Worm (Caenorhabditis elegans): ENCODE data around the gene par-3.

par-3 gene

ce11 chrIII:5705228-5705888, 41.3 kb downstream of the par-3 start, which contains the start of gene swp-1 (continued):
- TF ChIP-seq Y53G8AR.9 (GFP tag; conservative IDR thresholded peaks at IDR 0.05) (peak; percentile 68; the same call in 1 of the 2 replicates), tbx-9 (tag; optimal IDR thresholded peaks at IDR 0.05; ENCODE audit: borderline replicate concordance) (no peak), hsf-1 (GFP tag; IDR thresholded peaks at IDR 0.05) (peak; percentile 60), C17E4.6 (GFP tag; IDR thresholded peaks at IDR 0.05) (0 out of 2 replicates have a peak, but pooled peaks have one; percentile 45), dpl-1 (GFP tag; optimal IDR thresholded peaks at IDR 0.05) (no peak), snpc-1.1 (tag; optimal IDR thresholded peaks at IDR 0.05; ENCODE audit: insufficient read depth) (peak; percentile 57), ztf-18 (tag; optimal IDR thresholded peaks at IDR 0.05) (peak; percentile 21), bed-2 (GFP tag; IDR thresholded peaks at IDR 0.05) (no peak), tbp1 (GFP tag; optimal IDR thresholded peaks at IDR 0.05) (peak; percentile 28), xnd-1 (tag; optimal IDR thresholded peaks at IDR 0.05) (peak; percentile 34), madf-6 (GFP tag; IDR thresholded peaks at IDR 0.05) (peak; percentile 78), unc-130 (GFP tag; optimal IDR thresholded peaks at IDR 0.05) (peak; percentile 45), cebp-1 (GFP tag; IDR thresholded peaks at IDR 0.05) (no peak), cebp-1 (tag; optimal IDR thresholded peaks at IDR 0.05) (peak; percentile 27), madf-3 (GFP tag; IDR thresholded peaks at IDR 0.05) (peak; percentile 66; the same call in 1 of the 2 replicates), lsl-1 (GFP tag; optimal IDR thresholded peaks at IDR 0.05) (peak; percentile 38), egl-44 (GFP tag; IDR thresholded peaks at IDR 0.05) (0 out of 2 replicates have a peak, but pooled peaks have one; percentile 24)

- TF ChIP-seq aptf-3 (GFP tag; IDR thresholded peaks at IDR 0.05) (no peak), attf-6 (GFP tag; IDR thresholded peaks at IDR 0.05) (no peak), C06A6.2 (GFP tag; conservative IDR thresholded peaks at IDR 0.05) (0 out of 2 replicates have a peak, but pooled peaks have one; percentile 19), lin-40 (tag; optimal IDR thresholded peaks at IDR 0.05) (peak; percentile 71), let-526 (GFP tag; IDR thresholded peaks at IDR 0.05) (no peak), egl-44 (GFP tag; IDR thresholded peaks at IDR 0.05) (no peak), mcd-1 (GFP tag; IDR thresholded peaks at IDR 0.05) (peak; percentile 73), lag-1 (GFP tag; IDR thresholded peaks at IDR 0.05) (no peak), Y53G8AR.9 (GFP tag; conservative IDR thresholded peaks at IDR 0.05) (peak; percentile 85), unc-62 (GFP tag; optimal IDR thresholded peaks at IDR 0.05) (no peak), F33H1.4 (GFP tag; IDR thresholded peaks at IDR 0.05) (peak; percentile 98), Y67H2A.10 (GFP tag; conservative IDR thresholded peaks at IDR 0.05) (no peak), snpc-1.3 (tag; optimal IDR thresholded peaks at IDR 0.05; ENCODE audit: insufficient read depth) (peak; percentile 78), madf-6 (GFP tag; IDR thresholded peaks at IDR 0.05) (peak; percentile 80), dpff-1 (tag; optimal IDR thresholded peaks at IDR 0.05) (no peak), rcor-1 (GFP tag; IDR thresholded peaks at IDR 0.05) (peak; percentile 69), ZK185.1 (tag; optimal IDR thresholded peaks at IDR 0.05; ENCODE audit: poor library complexity, severe bottlenecking) (peak; percentile 81), rpc-1 (optimal IDR thresholded peaks at IDR 0.05) (no peak), rpc-1 (tag; optimal IDR thresholded peaks at IDR 0.05) (no peak), snpc-3.4 (tag; optimal IDR thresholded peaks at IDR 0.05) (peak; percentile 87), dpl-1 (GFP tag; optimal IDR thresholded peaks at IDR 0.05) (peak; percentile 68), ceh-27 (GFP tag; optimal IDR thresholded peaks at IDR 0.05) (peak; percentile 77), tbx-9 (tag; optimal IDR thresholded peaks at IDR 0.05; ENCODE audit: borderline replicate concordance) (no peak), F10E7.11 (tag; optimal IDR thresholded peaks at IDR 0.05) (no peak), unc-130 (GFP tag; optimal IDR thresholded peaks at IDR 0.05) (no peak), lsl-1 (GFP tag; optimal IDR thresholded peaks at IDR 0.05) (peak; percentile 62), pha-4 (tag; optimal IDR thresholded peaks at IDR 0.05) (peak; percentile 18), bed-1 (GFP tag; IDR thresholded peaks at IDR 0.05) (no peak), atf-7 (tag; optimal IDR thresholded peaks at IDR 0.05) (no peak), snpc-4 (GFP tag; optimal IDR thresholded peaks at IDR 0.05) (peak; percentile 57), snpc-4 (tag; optimal IDR thresholded peaks at IDR 0.05) (peak; percentile 32 to 85 (median 59)), F52B5.7 (tag; optimal IDR thresholded peaks at IDR 0.05) (no peak), ama-1 (optimal IDR thresholded peaks at IDR 0.05) (no peak), ama-1 (GFP tag; optimal IDR thresholded peaks at IDR 0.05) (peak in 1 of 2 experiments; percentile 19), ztf-6 (GFP tag; IDR thresholded peaks at IDR 0.05) (no peak)
Measured at ce11 chrIII:5706077-5706627, 42.1 kb downstream of the par-3 start, which contains the start of gene rpl-23. rpl-23 (minus strand) TSS chrIII:5706127.
